Worm (Caenorhabditis elegans): ENCODE measurements around the gene col-117.

DNA sequence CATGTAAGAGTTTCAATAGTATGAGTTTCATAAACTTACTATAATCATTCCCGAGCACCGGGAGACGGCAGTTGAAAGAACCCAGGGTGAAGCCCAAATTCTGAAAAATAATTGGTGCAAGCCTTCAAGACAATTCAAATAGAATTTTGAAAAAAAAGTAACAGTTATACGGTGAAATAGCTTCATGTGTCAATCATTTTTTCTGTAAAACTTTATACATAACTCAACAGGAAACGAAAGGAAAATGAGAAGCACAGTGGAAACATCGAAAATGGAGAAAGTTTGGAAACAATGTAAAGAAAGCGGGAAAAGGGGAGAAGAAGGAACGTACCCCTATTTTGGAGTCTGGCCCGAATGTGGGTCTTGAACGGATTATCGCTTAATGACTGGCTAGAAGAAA, 49.0 kb upstream of the col-117 start, which contains the start of gene C09G9.3:
- TF ChIP-seq B0035.1 (tag; optimal IDR thresholded peaks at IDR 0.05) (no peak), unc-130 (GFP tag; optimal IDR thresholded peaks at IDR 0.05) (no peak), rcor-1 (GFP tag; IDR thresholded peaks at IDR 0.05) (no peak), mel-28 (tag; optimal IDR thresholded peaks at IDR 0.05; ENCODE audit: borderline replicate concordance) (no peak), egl-18 (GFP tag; IDR thresholded peaks at IDR 0.05) (no peak), athp-1 (tag; optimal IDR thresholded peaks at IDR 0.05) (no peak), snpc-4 (GFP tag; optimal IDR thresholded peaks at IDR 0.05) (no peak), snpc-4 (tag; optimal IDR thresholded peaks at IDR 0.05) (no peak), xnd-1 (tag; optimal IDR thresholded peaks at IDR 0.05) (no peak), lsl-1 (GFP tag; optimal IDR thresholded peaks at IDR 0.05) (no peak), F23B12.7 (tag; optimal IDR thresholded peaks at IDR 0.05; ENCODE audit: insufficient read depth) (no peak), aptf-2 (GFP tag; conservative IDR thresholded peaks at IDR 0.05) (no peak), ama-1 (optimal IDR thresholded peaks at IDR 0.05) (no peak), ama-1 (GFP tag; optimal IDR thresholded peaks at IDR 0.05) (no peak), ztf-3 (GFP tag; optimal IDR thresholded peaks at IDR 0.05) (no peak)
